Fruit fly (Drosophila melanogaster) whole organism, embryonic: Measurements from ENCODE around the gene Mdh1.

Source experiments
- BEAF-32 ChIP-seq: fragments of 200-800 bp; sonication (Bioruptor generic); optimal IDR thresholded peaks from 3 replicates; lab custom pipeline; 2017; ENCODE audit warnings: missing biosample characterization, missing genetic modification characterization, mild to moderate bottlenecking, moderate library complexity, missing genetic modification reagents
- BtbVII ChIP-seq: fragments of 200-800 bp; sonication (Bioruptor generic); optimal IDR thresholded peaks from 3 replicates; lab custom pipeline; 2017; ENCODE audit warnings: missing biosample characterization, mild to moderate bottlenecking, missing genetic modification characterization
- CG10274 ChIP-seq: fragments of 200-800 bp; sonication (Bioruptor generic); optimal IDR thresholded peaks from 3 replicates; lab custom pipeline; 2017; ENCODE audit warnings: missing biosample characterization, mild to moderate bottlenecking, missing genetic modification characterization
- CG10321 ChIP-seq: fragments of 200-800 bp; sonication (Bioruptor generic); IDR thresholded peaks from 2 replicates; pipeline ENCODE4 v1.3.6; 2022; ENCODE audit warnings: missing biosample characterization, missing genetic modification characterization
- CG10543 ChIP-seq: fragments of 200-800 bp; sonication (Bioruptor generic); optimal IDR thresholded peaks from 3 replicates; lab custom pipeline; 2017; ENCODE audit warnings: missing biosample characterization, mild to moderate bottlenecking, missing genetic modification characterization, moderate library complexity
- CG10979 ChIP-seq: fragments of 200-800 bp; sonication (Bioruptor generic); optimal IDR thresholded peaks from 2 replicates; lab custom pipeline; 2018; ENCODE audit warnings: missing biosample characterization, mild to moderate bottlenecking, missing genetic modification characterization, moderate library complexity
- CG15479 ChIP-seq: fragments of 200-800 bp; sonication (Bioruptor generic); optimal IDR thresholded peaks from 3 replicates; lab custom pipeline; 2019; ENCODE audit warnings: missing biosample characterization, mild to moderate bottlenecking, missing genetic modification characterization, moderate library complexity
- CG1602 ChIP-seq: fragments of 200-800 bp; sonication (Bioruptor generic); optimal IDR thresholded peaks from 3 replicates; lab custom pipeline; 2016; ENCODE audit warnings: missing biosample characterization, missing genetic modification characterization
- CG17829 ChIP-seq: fragments of 200-800 bp; optimal IDR thresholded peaks from 2 replicates; lab custom pipeline; 2019; ENCODE audit warnings: missing biosample characterization, mild to moderate bottlenecking, missing genetic modification characterization, moderate library complexity
- CG18011 ChIP-seq: fragments of 200-800 bp; sonication (Bioruptor generic); optimal IDR thresholded peaks from 2 replicates; lab custom pipeline; 2017; ENCODE audit warnings: missing biosample characterization, missing genetic modification characterization, mild to moderate bottlenecking, moderate library complexity, missing genotype
- CG2199 ChIP-seq: fragments of 200-800 bp; sonication (Bioruptor generic); IDR thresholded peaks from 3 replicates; pipeline ENCODE4 v1.3.6; 2022; ENCODE audit warnings: missing biosample characterization, missing genetic modification characterization
- CG2889 ChIP-seq: fragments of 200-800 bp; sonication (Bioruptor generic); IDR thresholded peaks from 3 replicates; pipeline ENCODE4 v1.3.6; 2022; ENCODE audit warnings: missing biosample characterization, missing genetic modification characterization
- CG30020 ChIP-seq: fragments of 200-800 bp; optimal IDR thresholded peaks from 2 replicates; lab custom pipeline; 2019; ENCODE audit warnings: missing biosample characterization, mild to moderate bottlenecking, missing genetic modification characterization, moderate library complexity
- CG34376 ChIP-seq: fragments of 200-800 bp; sonication (Bioruptor generic); optimal IDR thresholded peaks from 2 replicates; lab custom pipeline; 2018; ENCODE audit warnings: missing biosample characterization, mild to moderate bottlenecking, missing genetic modification characterization
- CG4617 ChIP-seq: fragments of 200-800 bp; sonication (Bioruptor generic); optimal IDR thresholded peaks from 3 replicates; lab custom pipeline; 2016; ENCODE audit warnings: missing biosample characterization, missing genetic modification characterization, borderline replicate concordance
- CG6689 ChIP-seq: fragments of 200-800 bp; sonication (Bioruptor generic); IDR thresholded peaks from 2 replicates; pipeline ENCODE4 v1.3.6; 2022; ENCODE audit warnings: missing biosample characterization, missing genetic modification characterization
- CG9797 ChIP-seq: fragments of 200-800 bp; sonication (Bioruptor generic); optimal IDR thresholded peaks from 3 replicates; lab custom pipeline; 2018; ENCODE audit warnings: missing biosample characterization, mild to moderate bottlenecking, missing genetic modification characterization
- CTCF ChIP-seq: fragments of 200-800 bp; sonication (Bioruptor generic); optimal IDR thresholded peaks from 2 replicates; lab custom pipeline; 2017; ENCODE audit warnings: missing biosample characterization, mild to moderate bottlenecking, missing genetic modification characterization, moderate library complexity
- D19B ChIP-seq: fragments of 200-800 bp; sonication (Bioruptor generic); optimal IDR thresholded peaks from 2 replicates; lab custom pipeline; 2017; ENCODE audit warnings: missing biosample characterization, mild to moderate bottlenecking, missing genetic modification characterization
- Fer3 ChIP-seq: fragments of 200-800 bp; sonication (Bioruptor generic); optimal IDR thresholded peaks from 2 replicates; lab custom pipeline; 2018; ENCODE audit warnings: missing biosample characterization, mild to moderate bottlenecking, missing genetic modification characterization, moderate library complexity
- Hmx ChIP-seq: fragments of 200-800 bp; sonication (Bioruptor generic); optimal IDR thresholded peaks from 2 replicates; lab custom pipeline; 2016; ENCODE audit warnings: missing biosample characterization, missing genetic modification characterization
- Hr39 ChIP-seq: fragments of >200 bp; optimal IDR thresholded peaks from 2 replicates; lab custom pipeline; 2017
- Lim3 ChIP-seq: fragments of 200-800 bp; sonication (Bioruptor generic); IDR thresholded peaks from 2 replicates; pipeline ENCODE4 v1.3.6; 2022; ENCODE audit warnings: missing biosample characterization, missing genetic modification characterization
- Med ChIP-seq: fragments of 200-800 bp; sonication (Bioruptor generic); peaks from one replicate; lab custom pipeline; 2016; ENCODE audit warnings: missing biosample characterization, missing genetic modification characterization, mild to moderate bottlenecking, inconsistent platforms, moderate library complexity
- Nf-YC ChIP-seq: fragments of 200-800 bp; optimal IDR thresholded peaks from 3 replicates; lab custom pipeline; 2019; ENCODE audit warnings: missing biosample characterization, mild to moderate bottlenecking, missing genetic modification characterization, moderate library complexity
- Side ChIP-seq: fragments of 200-800 bp; sonication (Bioruptor generic); optimal IDR thresholded peaks from 2 replicates; lab custom pipeline; 2016; ENCODE audit warnings: missing biosample characterization, missing genetic modification characterization
- Six4 ChIP-seq: fragments of 200-800 bp; sonication (Bioruptor generic); optimal IDR thresholded peaks from 2 replicates; lab custom pipeline; 2016; ENCODE audit warnings: missing biosample characterization, missing genetic modification characterization
- Sox100B ChIP-seq: fragments of 200-800 bp; sonication (Bioruptor generic); optimal IDR thresholded peaks from 3 replicates; lab custom pipeline; 2018; ENCODE audit warnings: missing biosample characterization, mild to moderate bottlenecking, missing genetic modification characterization
- Sry-β ChIP-seq: fragments of 200-800 bp; sonication (Bioruptor generic); optimal IDR thresholded peaks from 2 replicates; lab custom pipeline; 2018; ENCODE audit warnings: missing biosample characterization, mild to moderate bottlenecking, missing genetic modification characterization, moderate library complexity
- Sry-δ ChIP-seq: fragments of 200-800 bp; sonication (Bioruptor generic); optimal IDR thresholded peaks from 2 replicates; lab custom pipeline; 2016; ENCODE audit warnings: missing biosample characterization, missing genetic modification characterization
- YL-1 ChIP-seq: fragments of 200-800 bp; sonication (Bioruptor generic); optimal IDR thresholded peaks from 3 replicates; lab custom pipeline; 2017; ENCODE audit warnings: missing biosample characterization, mild to moderate bottlenecking, missing genetic modification characterization
- ap ChIP-seq: fragments of 200-800 bp; sonication (Bioruptor generic); IDR thresholded peaks from 2 replicates; pipeline ENCODE4 v1.3.6; 2022; ENCODE audit warnings: missing biosample characterization, missing genetic modification characterization
- ato ChIP-seq: fragments of 200-800 bp; sonication (Bioruptor generic); IDR thresholded peaks from 2 replicates; pipeline ENCODE4 v1.3.6; 2022; ENCODE audit warnings: missing biosample characterization, missing genetic modification characterization; ENCODE audit not compliant: partially characterized antibody
- az2 ChIP-seq: fragments of 200-800 bp; sonication (Bioruptor generic); optimal IDR thresholded peaks from 3 replicates; lab custom pipeline; 2016; ENCODE audit warnings: missing biosample characterization, missing genetic modification characterization
- btn ChIP-seq: fragments of 200-800 bp; sonication (Bioruptor generic); optimal IDR thresholded peaks from 2 replicates; lab custom pipeline; 2016; ENCODE audit warnings: missing biosample characterization, missing genetic modification characterization
- dysf ChIP-seq: fragments of 200-800 bp; sonication (Bioruptor generic); IDR thresholded peaks from 3 replicates; pipeline ENCODE4 v1.3.6; 2022; ENCODE audit warnings: missing biosample characterization, missing genetic modification characterization
- ewg ChIP-seq: fragments of 200-800 bp; sonication (Bioruptor generic); optimal IDR thresholded peaks from 3 replicates; lab custom pipeline; 2017; ENCODE audit warnings: mild to moderate bottlenecking, missing biosample characterization, missing genetic modification reagents, missing genetic modification characterization
- gem ChIP-seq: fragments of 200-800 bp; sonication (Bioruptor generic); optimal IDR thresholded peaks from 2 replicates; lab custom pipeline; 2019; ENCODE audit warnings: missing biosample characterization, mild to moderate bottlenecking, missing genetic modification characterization, moderate library complexity
- gfzf ChIP-seq: fragments of 200-800 bp; sonication (Bioruptor generic); optimal IDR thresholded peaks from 2 replicates; lab custom pipeline; 2016; ENCODE audit warnings: missing biosample characterization, mild to moderate bottlenecking, missing genetic modification characterization, moderate library complexity
- jing ChIP-seq: fragments of 200-800 bp; sonication (Bioruptor generic); optimal IDR thresholded peaks from 2 replicates; lab custom pipeline; 2018; ENCODE audit warnings: missing biosample characterization, mild to moderate bottlenecking, missing genetic modification characterization
- kah ChIP-seq: fragments of 200-800 bp; sonication (Bioruptor generic); optimal IDR thresholded peaks from 2 replicates; lab custom pipeline; 2018; ENCODE audit warnings: missing biosample characterization, mild to moderate bottlenecking, missing genetic modification characterization
- lab ChIP-seq: fragments of 200-800 bp; sonication (Bioruptor generic); optimal IDR thresholded peaks from 3 replicates; lab custom pipeline; 2017; ENCODE audit warnings: missing biosample characterization, missing genetic modification characterization, mild to moderate bottlenecking, moderate library complexity, missing genetic modification reagents
- lbe ChIP-seq: fragments of 200-800 bp; sonication (Bioruptor generic); optimal IDR thresholded peaks from 2 replicates; lab custom pipeline; 2016; ENCODE audit warnings: missing biosample characterization, mild to moderate bottlenecking, missing genetic modification characterization
- pros ChIP-seq: fragments of 200-800 bp; sonication (Bioruptor generic); optimal IDR thresholded peaks from 3 replicates; lab custom pipeline; 2019; ENCODE audit warnings: missing biosample characterization, mild to moderate bottlenecking, missing genetic modification characterization, moderate library complexity
- rib ChIP-seq: fragments of 200-800 bp; sonication (Bioruptor generic); IDR thresholded peaks from 2 replicates; pipeline ENCODE4 v1.3.6; 2022; ENCODE audit warnings: missing biosample characterization, missing genetic modification characterization
- sens ChIP-seq: fragments of 200-800 bp; sonication (Bioruptor generic); peaks from one replicate; lab custom pipeline; 2016; ENCODE audit warnings: missing biosample characterization, missing genetic modification characterization
- sob ChIP-seq: fragments of 200-800 bp; sonication (Bioruptor generic); IDR thresholded peaks from 2 replicates; pipeline ENCODE4 v1.3.6; 2022; ENCODE audit warnings: missing biosample characterization, missing genetic modification characterization
- trem ChIP-seq: fragments of 200-800 bp; optimal IDR thresholded peaks from 3 replicates; lab custom pipeline; 2019; ENCODE audit warnings: missing biosample characterization, mild to moderate bottlenecking, missing genetic modification characterization, moderate library complexity
- vvl ChIP-seq: fragments of 200-800 bp; sonication (Bioruptor generic); IDR thresholded peaks from 2 replicates; pipeline ENCODE4 v1.3.6; 2022; ENCODE audit warnings: missing biosample characterization, missing genetic modification characterization
- wdn ChIP-seq: fragments of 200-800 bp; sonication (Bioruptor generic); IDR thresholded peaks from 2 replicates; pipeline ENCODE4 v1.3.6; 2022; ENCODE audit warnings: missing biosample characterization, missing genetic modification characterization

Gene Mdh1

DNA sequence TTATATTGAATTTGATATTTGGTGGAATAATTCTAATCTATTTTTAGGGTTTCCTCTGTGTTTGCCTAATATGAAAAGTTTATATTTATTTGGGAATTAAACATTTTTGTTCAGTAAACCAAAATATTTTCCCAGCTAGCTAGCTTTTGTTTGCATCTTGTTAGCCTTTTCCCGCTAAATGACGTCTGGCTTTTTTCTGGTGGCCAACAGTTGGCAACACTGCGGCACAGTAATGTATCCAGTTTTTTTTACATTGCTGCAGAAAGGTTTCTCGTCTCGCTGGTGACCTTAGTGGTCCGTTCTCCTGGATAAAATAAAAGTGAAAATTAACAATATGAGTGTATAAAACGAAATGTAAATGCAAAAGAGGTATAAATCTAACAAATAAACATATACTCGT is 31.9 kb downstream of the Mdh1 start, which contains the start of gene lft (continued):
- TF ChIP-seq CG30020 (tag; lab: Kevin White, UChicago) = peak; percentile 80
- TF ChIP-seq jing (GFP tag; lab: Kevin White, UChicago) = no peak
- no peak for TF ChIP-seq BtbVII (GFP tag; lab: Kevin White, UChicago)
- no peak for TF ChIP-seq gem (tag; lab: Kevin White, UChicago)
- TF ChIP-seq CG2889 (GFP tag; lab: Robert Waterston, UW) = no peak
- no peak for TF ChIP-seq D19B
- TF ChIP-seq az2 (GFP tag; lab: Kevin White, UChicago) = no peak
- no peak for TF ChIP-seq BEAF-32 (GFP tag; lab: Kevin White, UChicago)
- TF ChIP-seq CG10543 (GFP tag; lab: Kevin White, UChicago) = no peak
- TF ChIP-seq lbe (GFP tag; lab: Kevin White, UChicago) = no peak
- 0 out of 3 replicates have a peak, but pooled peaks have one; percentile 45 for TF ChIP-seq CG2199 (GFP tag; lab: Robert Waterston, UW)
- TF ChIP-seq gfzf (GFP tag; lab: Kevin White, UChicago) = peak; percentile 48
- no peak for TF ChIP-seq ap (GFP tag; lab: Robert Waterston, UW)
- no peak for TF ChIP-seq CG10274
- no peak for TF ChIP-seq Fer3 (tag; lab: Kevin White, UChicago)
- no peak for TF ChIP-seq ato
- TF ChIP-seq CG15479 = no peak
- TF ChIP-seq YL-1 (GFP tag; lab: Kevin White, UChicago) = peak; percentile 32
- no peak for TF ChIP-seq rib (GFP tag; lab: Robert Waterston, UW)
- TF ChIP-seq Sry-β (GFP tag; lab: Kevin White, UChicago) = peak; percentile 90
- no peak for TF ChIP-seq Lim3 (GFP tag; lab: Robert Waterston, UW)
- TF ChIP-seq Side = no peak
- TF ChIP-seq CG17829 = no peak
- TF ChIP-seq Med (GFP tag; lab: Kevin White, UChicago) = peak; percentile 73
- TF ChIP-seq wdn = no peak
- TF ChIP-seq dysf (GFP tag; lab: Robert Waterston, UW) = no peak
- TF ChIP-seq Six4 (GFP tag; lab: Kevin White, UChicago) = no peak
- TF ChIP-seq pros (GFP tag; lab: Kevin White, UChicago) = no peak
- TF ChIP-seq CG18011 (GFP tag; lab: Kevin White, UChicago) = peak; percentile 81
- TF ChIP-seq CTCF (GFP tag; lab: Kevin White, UChicago) = no peak
- no peak for TF ChIP-seq Hmx (GFP tag; lab: Kevin White, UChicago)
- peak; percentile 2 for TF ChIP-seq CG9797 (GFP tag; lab: Kevin White, UChicago)
- TF ChIP-seq ewg (GFP tag; lab: Kevin White, UChicago) = no peak
- TF ChIP-seq CG6689 (GFP tag; lab: Robert Waterston, UW) = no peak
- TF ChIP-seq Sox100B (GFP tag; lab: Kevin White, UChicago) = no peak
- TF ChIP-seq CG10321 (GFP tag; lab: Robert Waterston, UW) = no peak
- peak; percentile 42 for TF ChIP-seq trem (tag; lab: Kevin White, UChicago)
- no peak for TF ChIP-seq kah (GFP tag; lab: Kevin White, UChicago)
- no peak for TF ChIP-seq lab (GFP tag; lab: Kevin White, UChicago)
- peak; percentile 8 for TF ChIP-seq CG4617
- no peak for TF ChIP-seq btn (GFP tag; lab: Kevin White, UChicago)
- TF ChIP-seq Hr39 (lab: Kevin White, UChicago) = no peak
- no peak for TF ChIP-seq sob (GFP tag; lab: Robert Waterston, UW)
- TF ChIP-seq sens (GFP tag; lab: Kevin White, UChicago) = peak; percentile 30
- no peak for TF ChIP-seq CG1602 (GFP tag; lab: Kevin White, UChicago)
- TF ChIP-seq CG34376 = no peak
- TF ChIP-seq Sry-δ (GFP tag; lab: Kevin White, UChicago) = peak; percentile 36
- TF ChIP-seq vvl (GFP tag; lab: Robert Waterston, UW) = no peak
- TF ChIP-seq Nf-YC = peak; percentile 3
- no peak for TF ChIP-seq CG10979 (tag; lab: Kevin White, UChicago)
- TF ChIP-seq, all 482 proteins: peak for 26
